Fruit fly (Drosophila melanogaster) whole organism, prepupa: ENCODE data around the gene Tsp26A.

Experiments used
- CG10631 ChIP-seq: fragments of 200-800 bp; sonication (Bioruptor generic); optimal IDR thresholded peaks from 2 replicates; lab custom pipeline; 2016; ENCODE audit warnings: missing biosample characterization, missing genetic modification characterization
- CG10669 ChIP-seq: fragments of 200-800 bp; sonication (Bioruptor generic); optimal IDR thresholded peaks from 3 replicates; lab custom pipeline; 2018; ENCODE audit warnings: missing biosample characterization, mild to moderate bottlenecking, missing genetic modification characterization, moderate library complexity
- CG11294 ChIP-seq: fragments of 200-800 bp; sonication (Bioruptor generic); IDR thresholded peaks from 2 replicates; pipeline ENCODE4 v1.3.6; 2022; ENCODE audit warnings: missing biosample characterization, missing genetic modification characterization
- CG11762 ChIP-seq: fragments of 200-800 bp; sonication (Bioruptor generic); optimal IDR thresholded peaks from 3 replicates; lab custom pipeline; 2016; ENCODE audit warnings: missing biosample characterization, missing genetic modification characterization; ENCODE audit not compliant: insufficient read depth
- CG15336 ChIP-seq: fragments of 200-800 bp; sonication (Bioruptor generic); IDR thresholded peaks from 2 replicates; pipeline ENCODE4 v1.3.6; 2022; ENCODE audit warnings: missing biosample characterization, missing genetic modification characterization
- CG3032 ChIP-seq: fragments of 200-800 bp; optimal IDR thresholded peaks from 2 replicates; lab custom pipeline; 2019; ENCODE audit warnings: missing biosample characterization, mild to moderate bottlenecking, missing genetic modification characterization, moderate library complexity
- CG31627 ChIP-seq: fragments of 200-800 bp; sonication (Bioruptor generic); optimal IDR thresholded peaks from 3 replicates; lab custom pipeline; 2016; ENCODE audit warnings: missing biosample characterization, missing genetic modification characterization
- CG32006 ChIP-seq: fragments of 200-800 bp; sonication (Bioruptor generic); optimal IDR thresholded peaks from 3 replicates; lab custom pipeline; 2017; ENCODE audit warnings: missing biosample characterization, mild to moderate bottlenecking, missing genetic modification characterization
- CG34406 ChIP-seq: fragments of 200-800 bp; sonication (Bioruptor generic); optimal IDR thresholded peaks from 3 replicates; lab custom pipeline; 2016; ENCODE audit warnings: missing biosample characterization, missing genetic modification characterization
- CG3919 ChIP-seq: fragments of 200-800 bp; sonication (Bioruptor generic); optimal IDR thresholded peaks from 3 replicates; lab custom pipeline; 2016; ENCODE audit warnings: missing biosample characterization, missing genetic modification characterization
- CG6163 ChIP-seq: fragments of 200-800 bp; sonication (Bioruptor generic); IDR thresholded peaks from 3 replicates; pipeline ENCODE4 v1.3.6; 2022; ENCODE audit warnings: missing biosample characterization, missing genetic modification characterization
- CG6276 ChIP-seq: fragments of 200-800 bp; sonication (Bioruptor generic); optimal IDR thresholded peaks from 2 replicates; lab custom pipeline; 2017; ENCODE audit warnings: missing biosample characterization, mild to moderate bottlenecking, missing genetic modification characterization
- CG6792 ChIP-seq: fragments of 200-800 bp; sonication (Bioruptor generic); optimal IDR thresholded peaks from 3 replicates; lab custom pipeline; 2016; ENCODE audit warnings: missing biosample characterization, missing genetic modification characterization
- CG6808 ChIP-seq: fragments of 200-800 bp; sonication (Bioruptor generic); optimal IDR thresholded peaks from 3 replicates; lab custom pipeline; 2017; ENCODE audit warnings: missing biosample characterization, missing genetic modification characterization, mild to moderate bottlenecking, moderate library complexity, missing genetic modification reagents
- CG8119 ChIP-seq: fragments of 200-800 bp; sonication (Bioruptor generic); IDR thresholded peaks from 3 replicates; pipeline ENCODE4 v1.3.6; 2022; ENCODE audit warnings: missing biosample characterization, missing genetic modification characterization
- CG8319 ChIP-seq: fragments of 200-800 bp; sonication (Bioruptor generic); optimal IDR thresholded peaks from 3 replicates; lab custom pipeline; 2016; ENCODE audit warnings: missing biosample characterization, missing genetic modification characterization
- CG9139 ChIP-seq: fragments of 200-800 bp; sonication (Bioruptor generic); optimal IDR thresholded peaks from 3 replicates; lab custom pipeline; 2017; ENCODE audit warnings: missing biosample characterization, mild to moderate bottlenecking, missing genetic modification characterization
- Eip75B ChIP-seq: fragments of 200-800 bp; sonication (Bioruptor generic); optimal IDR thresholded peaks from 3 replicates; lab custom pipeline; 2016; ENCODE audit warnings: missing biosample characterization, missing genetic modification characterization
- Eip78C ChIP-seq: fragments of 200-800 bp; sonication (Bioruptor generic); peaks from one replicate; lab custom pipeline; 2016; ENCODE audit warnings: missing biosample characterization, missing genetic modification characterization
- Gug ChIP-seq: fragments of 200-800 bp; sonication (Bioruptor generic); IDR thresholded peaks from 2 replicates; pipeline ENCODE4 v1.3.6; 2022; ENCODE audit warnings: missing biosample characterization, missing genetic modification characterization
- Hr39 ChIP-seq: fragments of 200-800 bp; sonication (Bioruptor generic); optimal IDR thresholded peaks from 2 replicates; lab custom pipeline; 2016; ENCODE audit warnings: missing biosample characterization, missing genetic modification characterization
- Hr4 ChIP-seq: fragments of 200-800 bp; sonication (Bioruptor generic); optimal IDR thresholded peaks from 3 replicates; lab custom pipeline; 2016; ENCODE audit warnings: missing biosample characterization, missing genetic modification characterization
- Lpt ChIP-seq: fragments of 200-800 bp; sonication (Bioruptor generic); optimal IDR thresholded peaks from 3 replicates; lab custom pipeline; 2016; ENCODE audit warnings: missing biosample characterization, missing genetic modification characterization
- OdsH ChIP-seq: fragments of 200-800 bp; sonication (Bioruptor generic); optimal IDR thresholded peaks from 3 replicates; lab custom pipeline; 2016; ENCODE audit warnings: missing biosample characterization, missing genetic modification characterization
- Smox ChIP-seq: fragments of 200-800 bp; sonication (Bioruptor generic); optimal IDR thresholded peaks from 3 replicates; lab custom pipeline; 2016; ENCODE audit warnings: missing biosample characterization, missing genetic modification characterization
- Sox14 ChIP-seq: fragments of 200-800 bp; sonication (Bioruptor generic); optimal IDR thresholded peaks from 3 replicates; lab custom pipeline; 2016; ENCODE audit warnings: missing biosample characterization, missing genetic modification characterization
- Sox15 ChIP-seq: fragments of 200-800 bp; sonication (Bioruptor generic); optimal IDR thresholded peaks from 3 replicates; lab custom pipeline; 2016; ENCODE audit warnings: missing biosample characterization, missing genetic modification characterization
- achi ChIP-seq: fragments of 200-800 bp; sonication (Bioruptor generic); optimal IDR thresholded peaks from 3 replicates; lab custom pipeline; 2016; ENCODE audit warnings: missing biosample characterization, missing genetic modification characterization
- acj6 ChIP-seq: fragments of 200-800 bp; sonication (Bioruptor generic); optimal IDR thresholded peaks from 3 replicates; lab custom pipeline; 2016; ENCODE audit warnings: missing biosample characterization, missing genetic modification characterization
- dac ChIP-seq: fragments of 200-800 bp; sonication (Bioruptor generic); optimal IDR thresholded peaks from 2 replicates; lab custom pipeline; 2017; ENCODE audit warnings: missing biosample characterization, mild to moderate bottlenecking, missing genetic modification characterization
- dsx ChIP-seq: fragments of 200-800 bp; optimal IDR thresholded peaks from 3 replicates; lab custom pipeline; 2019; ENCODE audit warnings: missing biosample characterization, mild to moderate bottlenecking, missing genetic modification characterization, moderate library complexity; ENCODE audit not compliant: poor library complexity, severe bottlenecking
- eg ChIP-seq: fragments of 200-800 bp; sonication (Bioruptor generic); IDR thresholded peaks from 3 replicates; pipeline ENCODE4 v1.3.6; 2022; ENCODE audit warnings: missing biosample characterization, missing genetic modification characterization
- esn ChIP-seq: fragments of 200-800 bp; sonication (Bioruptor generic); optimal IDR thresholded peaks from 2 replicates; lab custom pipeline; 2016; ENCODE audit warnings: missing biosample characterization, mild to moderate bottlenecking, missing genetic modification characterization, moderate library complexity
- fkh ChIP-seq: fragments of 200-800 bp; sonication (Bioruptor generic); optimal IDR thresholded peaks from 3 replicates; lab custom pipeline; 2017; ENCODE audit warnings: missing biosample characterization, mild to moderate bottlenecking, missing genetic modification characterization, moderate library complexity
- pdm3 ChIP-seq: fragments of 200-800 bp; sonication (Bioruptor generic); optimal IDR thresholded peaks from 3 replicates; lab custom pipeline; 2016; ENCODE audit warnings: missing biosample characterization, missing genetic modification characterization
- ss ChIP-seq, 2 experiments: fragments of 200-800 bp; sonication (Bioruptor generic); optimal IDR thresholded peaks; 2 replicates in 1 of 2; 3 replicates in 1 of 2; lab custom pipeline; 2017 to 2018; ENCODE audit warnings: mild to moderate bottlenecking in 2 of 2, missing biosample characterization in 2 of 2, missing genetic modification characterization in 2 of 2, moderate library complexity in 1 of 2
- svp ChIP-seq: fragments of 200-800 bp; sonication (Bioruptor generic); peaks from one replicate; lab custom pipeline; 2016; ENCODE audit warnings: missing biosample characterization, missing genetic modification characterization
- topi ChIP-seq: fragments of 200-800 bp; sonication (Bioruptor generic); optimal IDR thresholded peaks from 3 replicates; lab custom pipeline; 2016; ENCODE audit warnings: missing biosample characterization, missing genetic modification characterization
- vri ChIP-seq: fragments of 200-800 bp; sonication (Bioruptor generic); optimal IDR thresholded peaks from 3 replicates; lab custom pipeline; 2016; ENCODE audit warnings: missing biosample characterization, mild to moderate bottlenecking, missing genetic modification characterization

Gene Tsp26A

dm6 chr2L:6022793-6023192 lies 22.8 kb downstream of the Tsp26A start (continued):
- TF ChIP-seq Sox15 (peak; percentile 58), CG11294 (GFP tag; lab: Robert Waterston, UW) (no peak), CG8319 (GFP tag; lab: Kevin White, UChicago) (peak; percentile 55), acj6 (GFP tag; lab: Kevin White, UChicago) (peak; percentile 79), ss (GFP tag; optimal IDR thresholded peaks at IDR 0.05; lab: Kevin White, UChicago) (peak; percentile 85 to 89), CG3032 (tag; lab: Kevin White, UChicago) (peak; percentile 75), CG31627 (GFP tag; lab: Kevin White, UChicago) (peak; percentile 42), dsx (GFP tag; lab: Kevin White, UChicago) (peak; percentile 89), Sox14 (GFP tag; lab: Kevin White, UChicago) (peak; percentile 46), Lpt (GFP tag; lab: Kevin White, UChicago) (peak; percentile 38), achi (peak; percentile 75), OdsH (GFP tag; lab: Kevin White, UChicago) (peak; percentile 22), vri (no peak), CG6276 (peak; percentile 37), Eip78C (GFP tag; lab: Kevin White, UChicago) (peak; percentile 92), CG34406 (GFP tag; lab: Kevin White, UChicago) (peak; percentile 61), fkh (GFP tag; lab: Kevin White, UChicago) (no peak), CG8119 (GFP tag; lab: Robert Waterston, UW) (no peak), CG11762 (peak; percentile 33), eg (GFP tag; lab: Robert Waterston, UW) (0 out of 3 replicates have a peak, but pooled peaks have one; percentile 28), CG10669 (peak; percentile 73)

dm6 chr2L:6024345-6024907 lies 24.4 kb downstream of the Tsp26A start, which contains the start of gene CG9107:
Gene CG9107, minus strand, starts transcription at chr2L:6024539.
- no peak for TF ChIP-seq Smox (GFP tag; lab: Kevin White, UChicago)
- no peak for TF ChIP-seq dac (GFP tag; lab: Kevin White, UChicago)
- no peak for TF ChIP-seq CG9139 (GFP tag; lab: Kevin White, UChicago)
- peak; percentile 100 for TF ChIP-seq CG6808 (GFP tag; lab: Kevin White, UChicago)
- peak; percentile 78 for TF ChIP-seq fkh (GFP tag; lab: Kevin White, UChicago)
- TF ChIP-seq CG15336: no peak

dm6 chr2L:6028712-6029111 lies 28.7 kb downstream of the Tsp26A start:
- peak; percentile 2 for TF ChIP-seq pdm3 (GFP tag; lab: Kevin White, UChicago)
- peak; percentile 47 for TF ChIP-seq Eip78C (GFP tag; lab: Kevin White, UChicago)
- peak; percentile 7 for TF ChIP-seq CG31627 (GFP tag; lab: Kevin White, UChicago)
- TF ChIP-seq eg (GFP tag; lab: Robert Waterston, UW): peak; percentile 39; the same call in 1 of the 3 replicates
- peak; percentile 5 for TF ChIP-seq CG3919
- TF ChIP-seq CG10631: no peak
- no peak for TF ChIP-seq topi (GFP tag; lab: Kevin White, UChicago)
- TF ChIP-seq Eip75B (GFP tag; lab: Kevin White, UChicago): no peak
- peak; percentile 24 for TF ChIP-seq acj6 (GFP tag; lab: Kevin White, UChicago)
- peak; percentile 34 for TF ChIP-seq Hr4 (GFP tag; lab: Kevin White, UChicago)
- TF ChIP-seq CG32006 (GFP tag; lab: Kevin White, UChicago): peak; percentile 37
- TF ChIP-seq CG6792: no peak
- peak; percentile 44; the same call in 1 of the 2 replicates for TF ChIP-seq CG15336
- peak; percentile 21; the same call in 1 of the 3 replicates for TF ChIP-seq CG6163 (GFP tag; lab: Robert Waterston, UW)
- TF ChIP-seq esn: peak; percentile 1
- TF ChIP-seq Hr39 (GFP tag; lab: Kevin White, UChicago): peak; percentile 15
- no peak for TF ChIP-seq fkh (GFP tag; lab: Kevin White, UChicago)
- no peak for TF ChIP-seq Gug
- peak; percentile 18 for TF ChIP-seq achi
- no peak for TF ChIP-seq Lpt (GFP tag; lab: Kevin White, UChicago)
- TF ChIP-seq svp (GFP tag; lab: Kevin White, UChicago): peak; percentile 74
- peak; percentile 44; the same call in 2 of the 3 replicates for TF ChIP-seq CG8119 (GFP tag; lab: Robert Waterston, UW)
